Fruit fly (Drosophila melanogaster) whole organism, wandering third instar larva: ENCODE measurements around the gene CG2926.

Experiments used
- Abd-B ChIP-seq: fragments of >200 bp; optimal IDR thresholded peaks from 2 replicates; lab custom pipeline; 2017; ENCODE audit warnings: missing biosample characterization, missing genetic modification characterization
- CG32264 ChIP-seq: fragments of 200-800 bp; sonication (Bioruptor generic); optimal IDR thresholded peaks from 2 replicates; lab custom pipeline; 2016; ENCODE audit warnings: missing biosample characterization, missing genetic modification characterization
- CG9705 ChIP-seq: fragments of 200-800 bp; sonication (Bioruptor generic); optimal IDR thresholded peaks from 2 replicates; lab custom pipeline; 2018; ENCODE audit warnings: missing biosample characterization, mild to moderate bottlenecking, missing genetic modification characterization
- CrebA ChIP-seq: fragments of 200-800 bp; sonication (Bioruptor generic); optimal IDR thresholded peaks from 2 replicates; lab custom pipeline; 2016; ENCODE audit warnings: missing biosample characterization, mild to moderate bottlenecking, missing genetic modification characterization, borderline replicate concordance
- Dfd ChIP-seq: fragments of >200 bp; optimal IDR thresholded peaks from 2 replicates; lab custom pipeline; 2017; ENCODE audit warnings: missing biosample characterization, missing genetic modification characterization
- Dif ChIP-seq: fragments of 200-275, 200-300 bp; sonication (Bioruptor generic); optimal IDR thresholded peaks from 2 replicates; lab custom pipeline; 2018; ENCODE audit warnings: missing biosample characterization, missing genetic modification characterization; ENCODE audit not compliant: partially characterized antibody
- GATAd ChIP-seq: sonication (Bioruptor generic); optimal IDR thresholded peaks from 2 replicates; lab custom pipeline; 2016; ENCODE audit warnings: missing biosample characterization, missing genetic modification characterization
- HLH106 ChIP-seq: fragments of 200-800 bp; optimal IDR thresholded peaks from 3 replicates; lab custom pipeline; 2019; ENCODE audit warnings: missing biosample characterization, mild to moderate bottlenecking, missing genetic modification characterization, moderate library complexity
- Hnf4 ChIP-seq: fragments of 200-800 bp; sonication (Bioruptor generic); optimal IDR thresholded peaks from 2 replicates; lab custom pipeline; 2016; ENCODE audit warnings: missing biosample characterization, mild to moderate bottlenecking, missing genetic modification characterization
- Hr78 ChIP-seq: fragments of >200 bp; optimal IDR thresholded peaks from 2 replicates; lab custom pipeline; 2017; ENCODE audit warnings: missing biosample characterization, missing genetic modification characterization
- Hr83 ChIP-seq: fragments of 200-300 bp; sonication (Bioruptor generic); optimal IDR thresholded peaks from 2 replicates; lab custom pipeline; 2016; ENCODE audit warnings: missing biosample characterization, mild to moderate bottlenecking, missing genetic modification characterization, moderate library complexity; ENCODE audit not compliant: poor library complexity, severe bottlenecking
- Jra ChIP-seq: sonication (Bioruptor generic); optimal IDR thresholded peaks from 2 replicates; lab custom pipeline; 2016; ENCODE audit warnings: missing biosample characterization, missing genetic modification characterization
- Mio ChIP-seq: sonication (Bioruptor generic); optimal IDR thresholded peaks from 2 replicates; lab custom pipeline; 2016; ENCODE audit warnings: missing biosample characterization, missing genetic modification characterization
- Myc ChIP-seq: fragments of >200 bp; optimal IDR thresholded peaks from 2 replicates; lab custom pipeline; 2017
- N ChIP-seq: fragments of >200 bp; optimal IDR thresholded peaks from 2 replicates; lab custom pipeline; 2018; ENCODE audit warnings: missing biosample characterization, missing external identifiers, missing genetic modification characterization
- OdsH ChIP-seq: fragments of 200-800 bp; sonication (Bioruptor generic); optimal IDR thresholded peaks from 2 replicates; lab custom pipeline; 2016; ENCODE audit warnings: missing biosample characterization, mild to moderate bottlenecking, missing genetic modification characterization
- Rel ChIP-seq, 2 experiments: fragments of 200-800 bp; sonication (Bioruptor generic) in 1 of 2; optimal IDR thresholded peaks; 2 replicates in 1 of 2; 3 replicates in 1 of 2; lab custom pipeline; 2016 to 2019; ENCODE audit warnings: mild to moderate bottlenecking in 2 of 2, missing biosample characterization in 2 of 2, missing genetic modification characterization in 2 of 2, moderate library complexity in 1 of 2
- Vsx2 ChIP-seq: fragments of 200-300, 225-300 bp; sonication (Bioruptor generic); optimal IDR thresholded peaks from 2 replicates; lab custom pipeline; 2018; ENCODE audit warnings: missing biosample characterization, missing genetic modification characterization; ENCODE audit not compliant: partially characterized antibody
- br ChIP-seq: fragments of 200-800 bp; sonication (Bioruptor generic); optimal IDR thresholded peaks from 2 replicates; lab custom pipeline; 2016; ENCODE audit warnings: missing biosample characterization, missing genetic modification characterization
- brk ChIP-seq: fragments of 200-800 bp; sonication (Bioruptor generic); optimal IDR thresholded peaks from 2 replicates; lab custom pipeline; 2016; ENCODE audit warnings: missing biosample characterization, mild to moderate bottlenecking, missing genetic modification characterization
- dl ChIP-seq, 2 experiments: fragments of 175-275, 200-275 bp in 1 of 2; fragments of 200-275 bp in 1 of 2; sonication (Bioruptor generic); optimal IDR thresholded peaks; lab custom pipeline; 2018; ENCODE audit warnings: mild to moderate bottlenecking in 2 of 2, missing biosample characterization in 2 of 2, missing genetic modification characterization in 2 of 2, moderate library complexity in 2 of 2; ENCODE audit not compliant: partially characterized antibody in 2 of 2, insufficient read depth in 1 of 2
- dmrt93B ChIP-seq: fragments of 200-800 bp; sonication (Bioruptor generic); optimal IDR thresholded peaks from 2 replicates; lab custom pipeline; 2018; ENCODE audit warnings: missing biosample characterization, mild to moderate bottlenecking, missing genetic modification characterization
- dsf ChIP-seq: sonication (Bioruptor generic); optimal IDR thresholded peaks from 2 replicates; lab custom pipeline; 2016; ENCODE audit warnings: missing biosample characterization, missing genetic modification characterization, borderline replicate concordance
- ey ChIP-seq: fragments of 200-800 bp; sonication (Bioruptor generic); optimal IDR thresholded peaks from 2 replicates; lab custom pipeline; 2016; ENCODE audit warnings: missing biosample characterization, missing genetic modification characterization
- foxo ChIP-seq, 2 experiments: fragments of 200-800 bp; sonication (Bioruptor generic); optimal IDR thresholded peaks; 2 replicates in 1 of 2; 3 replicates in 1 of 2; lab custom pipeline; 2016 to 2017; ENCODE audit warnings: missing biosample characterization in 2 of 2, missing genetic modification characterization in 2 of 2
- fru ChIP-seq: fragments of 200-800 bp; sonication (Bioruptor generic); optimal IDR thresholded peaks from 3 replicates; lab custom pipeline; 2016; ENCODE audit warnings: missing biosample characterization, mild to moderate bottlenecking, missing genetic modification characterization
- h ChIP-seq: fragments of 200-800 bp; sonication (Bioruptor generic); optimal IDR thresholded peaks from 3 replicates; lab custom pipeline; 2016; ENCODE audit warnings: missing biosample characterization, mild to moderate bottlenecking, missing genetic modification characterization
- jim ChIP-seq: fragments of 175-275, 200-325 bp; sonication (Bioruptor generic); optimal IDR thresholded peaks from 2 replicates; lab custom pipeline; 2016; ENCODE audit warnings: missing biosample characterization, mild to moderate bottlenecking, missing genetic modification characterization
- lola ChIP-seq: fragments of >200 bp; optimal IDR thresholded peaks from 2 replicates; lab custom pipeline; 2017; ENCODE audit warnings: missing biosample characterization, missing genetic modification characterization
- pan ChIP-seq: fragments of >200 bp; optimal IDR thresholded peaks from 2 replicates; lab custom pipeline; 2017
- psq ChIP-seq: fragments of 200-800 bp; sonication (Bioruptor generic); optimal IDR thresholded peaks from 3 replicates; lab custom pipeline; 2017; ENCODE audit warnings: missing biosample characterization, mild to moderate bottlenecking, missing genetic modification characterization, moderate library complexity
- rgr ChIP-seq: fragments of 200-800 bp; sonication (Bioruptor generic); optimal IDR thresholded peaks from 3 replicates; lab custom pipeline; 2016; ENCODE audit warnings: missing biosample characterization, mild to moderate bottlenecking, missing genetic modification characterization
- sage ChIP-seq: fragments of 200-800 bp; sonication (Bioruptor generic); optimal IDR thresholded peaks from 2 replicates; lab custom pipeline; 2016; ENCODE audit warnings: missing biosample characterization, mild to moderate bottlenecking, missing genetic modification characterization
- sv ChIP-seq: fragments of 200-800 bp; sonication (Bioruptor generic); optimal IDR thresholded peaks from 3 replicates; lab custom pipeline; 2016; ENCODE audit warnings: missing biosample characterization, missing genetic modification characterization
- tai ChIP-seq: sonication (Bioruptor generic); optimal IDR thresholded peaks from 2 replicates; lab custom pipeline; 2016; ENCODE audit warnings: missing biosample characterization, missing genetic modification characterization
- usp ChIP-seq: fragments of >200 bp; optimal IDR thresholded peaks from 2 replicates; lab custom pipeline; 2017; ENCODE audit warnings: missing biosample characterization, missing genetic modification characterization
- woc ChIP-seq: sonication (Bioruptor generic); optimal IDR thresholded peaks from 2 replicates; lab custom pipeline; 2016; ENCODE audit warnings: missing biosample characterization, mild to moderate bottlenecking, missing genetic modification characterization

The CG2926 gene

dm6 chr3R:5611733-5612132 lies 23.6 kb upstream of the CG2926 start:
- TF ChIP-seq CG32264 (GFP tag; lab: Kevin White, UChicago) (no peak), N (GFP tag; lab: Kevin White, UChicago) (no peak), GATAd (GFP tag; lab: Kevin White, UChicago) (no peak), tai (GFP tag; lab: Kevin White, UChicago) (no peak), lola (GFP tag; lab: Kevin White, UChicago) (no peak), Hr78 (GFP tag; lab: Kevin White, UChicago) (no peak), Hr83 (GFP tag; lab: Kevin White, UChicago) (no peak), Myc (lab: Kevin White, UChicago) (no peak), OdsH (GFP tag; lab: Kevin White, UChicago) (no peak), br (GFP tag; lab: Kevin White, UChicago) (no peak)

DNA sequence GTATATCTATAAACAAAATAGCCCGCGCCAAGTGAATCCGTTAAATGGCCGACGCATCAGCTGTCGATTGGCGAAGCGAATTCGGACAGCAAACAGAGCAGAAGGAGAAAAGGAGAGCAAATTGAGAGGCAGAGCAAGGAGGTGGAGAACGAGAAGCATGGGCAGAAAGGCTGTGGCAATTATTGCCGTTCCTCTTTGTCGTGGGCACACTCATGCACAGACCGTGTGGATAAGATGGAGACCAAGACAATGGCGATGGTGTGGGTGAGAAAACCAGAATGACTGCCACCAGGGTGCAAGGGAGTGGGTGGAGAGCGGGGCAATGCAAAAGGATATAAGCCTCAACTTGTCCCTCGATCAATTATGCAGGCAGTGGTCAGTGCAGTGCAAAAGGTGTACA lies 23.0 kb upstream of the CG2926 start:
- TF ChIP-seq fru (GFP tag; lab: Kevin White, UChicago) (peak; percentile 31), dl (GFP tag; optimal IDR thresholded peaks at IDR 0.05; lab: Kevin White, UChicago; ENCODE audit: insufficient read depth in 1 of 2, partially characterized antibody in 2 of 2) (peak in 1 of 2 experiments; percentile 28), woc (no peak), psq (GFP tag; lab: Kevin White, UChicago) (peak; percentile 98), Vsx2 (GFP tag; lab: Kevin White, UChicago) (no peak), GATAd (GFP tag; lab: Kevin White, UChicago) (no peak)

DNA sequence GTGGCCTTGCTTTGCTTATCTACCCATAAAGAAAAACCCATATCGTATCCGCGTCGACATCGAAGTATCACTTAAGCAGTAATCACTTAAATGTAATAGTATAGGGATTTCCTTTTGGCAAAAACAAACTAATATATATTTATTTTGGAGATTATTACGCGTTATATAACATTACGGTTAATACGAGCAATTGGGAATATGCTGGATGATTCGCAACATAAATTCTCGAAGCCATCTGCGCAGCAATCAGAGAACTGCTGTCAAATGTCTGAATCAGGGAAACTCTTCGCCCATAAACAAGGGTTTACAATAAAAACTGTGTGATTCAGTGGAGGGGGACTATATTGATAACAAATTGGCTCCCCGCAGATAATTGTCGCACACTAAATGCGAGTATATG lies 22.5 kb upstream of the CG2926 start:
- TF ChIP-seq CG32264 (GFP tag; lab: Kevin White, UChicago) (no peak), h (GFP tag; lab: Kevin White, UChicago) (no peak), Jra (GFP tag; lab: Kevin White, UChicago) (no peak)
- TF ChIP-seq, all 38 proteins: peak for 0

DNA sequence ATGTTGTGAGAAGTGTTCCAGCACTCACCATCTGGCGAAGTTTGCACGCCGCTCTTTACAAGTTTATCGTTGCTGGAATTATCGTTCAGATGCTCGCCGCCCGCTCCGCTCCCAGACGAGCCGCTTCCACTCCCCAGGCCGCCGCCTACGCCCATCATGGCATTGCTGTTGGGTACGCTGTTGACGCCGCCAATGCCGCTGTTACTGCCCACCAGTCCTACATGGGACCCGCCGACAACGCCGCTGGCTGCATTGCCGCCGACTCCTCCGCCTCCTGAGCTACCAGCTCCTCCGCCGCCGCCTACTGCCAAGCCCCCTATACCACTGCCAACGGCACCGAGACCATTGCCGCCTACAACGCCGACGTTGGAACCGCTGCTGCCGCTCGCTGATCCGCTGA lies 20.2 kb upstream of the CG2926 start:
- TF ChIP-seq ey: no peak
- TF ChIP-seq pan (lab: Kevin White, UChicago): no peak
- no peak for TF ChIP-seq woc
- TF ChIP-seq fru (GFP tag; lab: Kevin White, UChicago): no peak
- no peak for TF ChIP-seq Dfd (GFP tag; lab: Kevin White, UChicago)
- TF ChIP-seq Vsx2 (GFP tag; lab: Kevin White, UChicago): no peak
- TF ChIP-seq h (GFP tag; lab: Kevin White, UChicago): no peak
- no peak for TF ChIP-seq sv (GFP tag; lab: Kevin White, UChicago)
- TF ChIP-seq N (GFP tag; lab: Kevin White, UChicago): no peak
- TF ChIP-seq CG9705 (GFP tag; lab: Kevin White, UChicago): no peak
- no peak for TF ChIP-seq psq (GFP tag; lab: Kevin White, UChicago)
- TF ChIP-seq Myc (lab: Kevin White, UChicago): no peak
- no peak for TF ChIP-seq dsf (GFP tag; lab: Kevin White, UChicago)
- TF ChIP-seq jim (GFP tag; lab: Kevin White, UChicago): no peak
- TF ChIP-seq Mio (GFP tag; lab: Kevin White, UChicago): no peak
- TF ChIP-seq Dif (GFP tag; lab: Kevin White, UChicago): no peak
- TF ChIP-seq GATAd (GFP tag; lab: Kevin White, UChicago): no peak
- TF ChIP-seq sage (GFP tag; lab: Kevin White, UChicago): no peak
- no peak for TF ChIP-seq HLH106 (tag; lab: Kevin White, UChicago)

dm6 chr3R:5606477-5606876 lies 18.3 kb upstream of the CG2926 start, which contains the start of gene asl:
Gene asl, minus strand, starts transcription at chr3R:5606543.
- TF ChIP-seq dl (GFP tag; optimal IDR thresholded peaks at IDR 0.05; lab: Kevin White, UChicago; ENCODE audit: insufficient read depth in 1 of 2, partially characterized antibody in 2 of 2) (no peak), rgr (no peak), Hnf4 (GFP tag; lab: Kevin White, UChicago) (no peak), Rel (GFP tag; optimal IDR thresholded peaks at IDR 0.05; lab: Kevin White, UChicago) (no peak), Rel (tag; optimal IDR thresholded peaks at IDR 0.05; lab: Kevin White, UChicago) (peak; percentile 45), Abd-B (GFP tag; lab: Kevin White, UChicago) (no peak), tai (GFP tag; lab: Kevin White, UChicago) (no peak), dmrt93B (GFP tag; lab: Kevin White, UChicago) (no peak), Dif (GFP tag; lab: Kevin White, UChicago) (no peak), OdsH (GFP tag; lab: Kevin White, UChicago) (peak; percentile 23), brk (no peak), fru (GFP tag; lab: Kevin White, UChicago) (peak; percentile 100), woc (peak; percentile 42), jim (GFP tag; lab: Kevin White, UChicago) (no peak), GATAd (GFP tag; lab: Kevin White, UChicago) (no peak), CG32264 (GFP tag; lab: Kevin White, UChicago) (peak; percentile 17), dsf (GFP tag; lab: Kevin White, UChicago) (no peak), Mio (GFP tag; lab: Kevin White, UChicago) (no peak), Hr83 (GFP tag; lab: Kevin White, UChicago) (no peak), N (GFP tag; lab: Kevin White, UChicago) (peak; percentile 94), HLH106 (tag; lab: Kevin White, UChicago) (peak; percentile 64), br (GFP tag; lab: Kevin White, UChicago) (no peak), Dfd (GFP tag; lab: Kevin White, UChicago) (no peak), Jra (GFP tag; lab: Kevin White, UChicago) (no peak), Hr78 (GFP tag; lab: Kevin White, UChicago) (peak; percentile 55), CrebA (no peak), foxo (GFP tag; optimal IDR thresholded peaks at IDR 0.05; lab: Kevin White, UChicago) (peak in 1 of 2 experiments; percentile 62), Myc (lab: Kevin White, UChicago) (no peak), sv (GFP tag; lab: Kevin White, UChicago) (peak; percentile 29), usp (GFP tag; lab: Kevin White, UChicago) (no peak)
